Fruit fly (Drosophila melanogaster) whole organism, prepupa: ENCODE measurements around the gene CG13288.

Source experiments
- CG10631 ChIP-seq: fragments of 200-800 bp; sonication (Bioruptor generic); optimal IDR thresholded peaks from 2 replicates; lab custom pipeline; 2016; ENCODE audit warnings: missing biosample characterization, missing genetic modification characterization
- CG11762 ChIP-seq: fragments of 200-800 bp; sonication (Bioruptor generic); optimal IDR thresholded peaks from 3 replicates; lab custom pipeline; 2016; ENCODE audit warnings: missing biosample characterization, missing genetic modification characterization; ENCODE audit not compliant: insufficient read depth
- CG6808 ChIP-seq: fragments of 200-800 bp; sonication (Bioruptor generic); optimal IDR thresholded peaks from 3 replicates; lab custom pipeline; 2017; ENCODE audit warnings: missing biosample characterization, missing genetic modification characterization, mild to moderate bottlenecking, moderate library complexity, missing genetic modification reagents
- CG6854 ChIP-seq: fragments of 200-800 bp; sonication (Bioruptor generic); optimal IDR thresholded peaks from 2 replicates; lab custom pipeline; 2017; ENCODE audit warnings: missing biosample characterization, mild to moderate bottlenecking, missing genetic modification characterization
- Eip75B ChIP-seq: fragments of 200-800 bp; sonication (Bioruptor generic); optimal IDR thresholded peaks from 3 replicates; lab custom pipeline; 2016; ENCODE audit warnings: missing biosample characterization, missing genetic modification characterization
- Lpt ChIP-seq: fragments of 200-800 bp; sonication (Bioruptor generic); optimal IDR thresholded peaks from 3 replicates; lab custom pipeline; 2016; ENCODE audit warnings: missing biosample characterization, missing genetic modification characterization

DNA sequence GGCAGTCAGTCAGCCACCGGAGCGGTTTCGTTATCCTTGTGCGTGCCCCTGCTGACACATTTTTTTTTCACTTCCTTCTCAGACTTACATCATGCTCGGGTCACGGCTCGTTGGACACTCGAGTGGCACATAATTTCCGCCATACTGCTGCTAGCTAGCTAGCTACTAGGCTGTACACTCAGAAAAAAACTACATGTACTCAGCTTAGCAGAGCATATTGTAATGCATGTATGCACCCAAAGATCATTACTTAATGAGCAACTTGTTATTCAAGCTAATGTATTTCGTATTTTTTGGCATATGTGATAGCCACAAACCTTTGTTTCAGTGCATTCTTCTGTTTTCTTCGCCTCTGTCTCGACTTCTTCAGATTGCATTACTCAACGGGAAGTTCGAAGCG is 57.2 kb downstream of the CG13288 start:
- TF ChIP-seq Lpt (GFP tag; lab: Kevin White, UChicago) (no peak), CG10631 (no peak), CG6808 (GFP tag; lab: Kevin White, UChicago) (no peak), CG11762 (GFP tag; lab: Kevin White, UChicago) (no peak), CG6854 (GFP tag; lab: Kevin White, UChicago) (no peak), Eip75B (no peak)
